Worm (Caenorhabditis elegans): ENCODE results near the gene mans-3.

Gene mans-3

DNA sequence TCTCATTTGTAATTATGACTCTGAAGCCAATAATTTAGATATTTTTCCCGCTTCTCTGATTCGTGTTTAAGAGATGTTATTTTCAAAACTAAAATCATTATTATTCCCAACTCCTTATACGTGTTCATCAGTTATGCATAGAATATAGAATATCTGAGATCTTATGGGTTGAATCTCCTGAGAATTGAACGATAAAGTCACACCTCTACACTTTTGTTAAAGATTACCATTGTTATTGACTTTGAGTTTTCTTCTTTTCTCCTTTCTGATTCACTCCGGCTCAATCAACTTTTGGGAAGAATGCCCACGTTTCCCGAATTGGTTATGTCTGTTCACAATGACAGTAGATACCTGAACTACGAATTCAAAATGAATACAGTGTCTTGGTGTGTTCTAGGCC is 14.7 kb downstream of the mans-3 start, which contains the start of gene sru-48:
Gene sru-48, plus strand, starts transcription at position 301 of the 400 bp plus-strand sequence.
- TF ChIP-seq unc-130 (GFP tag; optimal IDR thresholded peaks at IDR 0.05), result no peak
- TF ChIP-seq let-607 (tag; optimal IDR thresholded peaks at IDR 0.05), result no peak
- no peak for TF ChIP-seq ceh-40 (GFP tag; IDR thresholded peaks at IDR 0.05)
- TF ChIP-seq rec-8 (tag; optimal IDR thresholded peaks at IDR 0.05), result no peak
- TF ChIP-seq unc-62 (GFP tag; optimal IDR thresholded peaks at IDR 0.05), result no peak
- no peak for TF ChIP-seq attf-6 (GFP tag; IDR thresholded peaks at IDR 0.05)
- no peak for TF ChIP-seq B0035.1 (tag; optimal IDR thresholded peaks at IDR 0.05)

DNA sequence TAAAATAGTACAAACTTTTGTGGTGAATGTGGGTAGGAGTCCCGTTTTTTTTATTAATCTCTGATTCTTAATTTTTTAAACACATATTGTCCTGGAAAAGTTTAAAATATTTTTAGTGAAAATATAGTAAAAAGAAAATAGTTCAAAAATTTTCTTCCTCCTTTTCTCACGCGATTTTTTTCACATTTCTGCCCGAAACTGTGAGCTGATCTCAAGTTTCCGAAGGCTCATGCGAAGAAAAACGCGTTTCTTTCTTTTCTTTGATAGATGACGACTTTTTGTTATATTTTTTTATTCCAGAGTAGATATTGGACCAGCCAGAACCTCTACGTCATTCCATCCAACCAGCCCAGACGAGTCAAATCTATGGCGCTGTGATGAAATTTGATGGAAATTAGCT is 18.7 kb downstream of the mans-3 start, which contains the start of gene T03G11.9:
Gene T03G11.9, plus strand, starts transcription at position 301 of the 400 bp plus-strand sequence.
- no peak for TF ChIP-seq F52B5.7 (tag; optimal IDR thresholded peaks at IDR 0.05)
- no peak for TF ChIP-seq zim-3 (tag; optimal IDR thresholded peaks at IDR 0.05)
- TF ChIP-seq ceh-27 (GFP tag; optimal IDR thresholded peaks at IDR 0.05), result no peak
- TF ChIP-seq nhr-90 (tag; optimal IDR thresholded peaks at IDR 0.05), result no peak
- TF ChIP-seq F23B12.7 (tag; optimal IDR thresholded peaks at IDR 0.05; ENCODE audit: insufficient read depth), result no peak
- TF ChIP-seq tlf-1 (GFP tag; optimal IDR thresholded peaks at IDR 0.05), result no peak
- no peak for TF ChIP-seq lsy-27 (tag; optimal IDR thresholded peaks at IDR 0.05; ENCODE audit: borderline replicate concordance, insufficient read depth)
- no peak for TF ChIP-seq ceh-40 (GFP tag; IDR thresholded peaks at IDR 0.05)
- no peak for TF ChIP-seq sptf-2 (GFP tag; optimal IDR thresholded peaks at IDR 0.05)
- no peak for TF ChIP-seq F22D6.2 (tag; optimal IDR thresholded peaks at IDR 0.05)
- no peak for TF ChIP-seq him-1 (tag; optimal IDR thresholded peaks at IDR 0.05)
- TF ChIP-seq B0261.1 (tag; optimal IDR thresholded peaks at IDR 0.05), result no peak
- TF ChIP-seq ceh-58 (GFP tag; IDR thresholded peaks at IDR 0.05), result no peak
- TF ChIP-seq nfya-1 (tag; optimal IDR thresholded peaks at IDR 0.05; ENCODE audit: borderline replicate concordance, insufficient read depth), result no peak
- TF ChIP-seq sdz-38 (tag; optimal IDR thresholded peaks at IDR 0.05), result no peak
- TF ChIP-seq C17E4.6 (GFP tag; IDR thresholded peaks at IDR 0.05), result no peak
- TF ChIP-seq atf-7 (tag; optimal IDR thresholded peaks at IDR 0.05), result no peak
- no peak for TF ChIP-seq F37B4.10 (GFP tag; IDR thresholded peaks at IDR 0.05)
- TF ChIP-seq ceh-91 (GFP tag; IDR thresholded peaks at IDR 0.05), result no peak
- no peak for TF ChIP-seq madf-3 (GFP tag; IDR thresholded peaks at IDR 0.05)

DNA sequence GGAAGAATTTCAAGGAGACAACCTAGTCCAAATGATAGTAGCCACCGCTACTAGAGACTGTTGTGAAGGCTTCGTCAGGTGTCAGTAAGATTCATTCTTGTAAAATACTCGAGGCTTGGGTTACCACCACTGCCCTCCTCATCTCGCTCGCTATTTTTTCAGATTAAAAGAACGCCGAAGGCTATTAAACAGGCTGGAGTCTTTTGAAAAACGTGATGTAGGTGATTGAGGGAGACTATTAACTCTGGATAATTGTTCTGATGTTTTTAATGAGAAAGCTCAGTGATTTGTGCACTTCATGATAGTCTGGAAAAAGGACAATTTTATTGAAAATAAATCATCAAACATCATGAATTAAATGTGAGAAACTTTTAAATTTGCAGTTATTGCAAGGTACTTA is 23.8 kb downstream of the mans-3 start, which contains the start of gene zig-6:
Gene zig-6, minus strand, starts transcription at position 101 of the 400 bp plus-strand sequence.
- TF ChIP-seq C17E4.6 (GFP tag; IDR thresholded peaks at IDR 0.05) (no peak), hmg-1.2 (GFP tag; IDR thresholded peaks at IDR 0.05) (no peak), Y56A3A.18 (GFP tag; IDR thresholded peaks at IDR 0.05) (no peak), unc-62 (GFP tag; optimal IDR thresholded peaks at IDR 0.05) (no peak), ama-1 (optimal IDR thresholded peaks at IDR 0.05) (no peak), ama-1 (GFP tag; optimal IDR thresholded peaks at IDR 0.05) (no peak), ceh-27 (GFP tag; optimal IDR thresholded peaks at IDR 0.05) (no peak), hrde-1 (tag; optimal IDR thresholded peaks at IDR 0.05; ENCODE audit: borderline replicate concordance) (no peak), nfyb-1 (GFP tag; IDR thresholded peaks at IDR 0.05) (no peak), lsl-1 (GFP tag; optimal IDR thresholded peaks at IDR 0.05) (no peak), aptf-3 (GFP tag; IDR thresholded peaks at IDR 0.05) (no peak), snpc-3.4 (tag; optimal IDR thresholded peaks at IDR 0.05) (no peak), lin-40 (tag; optimal IDR thresholded peaks at IDR 0.05) (no peak), F57A8.1 (GFP tag; optimal IDR thresholded peaks at IDR 0.05) (no peak), ztf-25 (GFP tag; IDR thresholded peaks at IDR 0.05) (no peak), let-607 (tag; optimal IDR thresholded peaks at IDR 0.05) (no peak), rpc-1 (optimal IDR thresholded peaks at IDR 0.05) (no peak), rpc-1 (tag; optimal IDR thresholded peaks at IDR 0.05) (no peak)
